Worm (Caenorhabditis elegans) whole organism, early embryonic: ENCODE data around the gene nhr-166.

Experiments used
- B0310.2 ChIP-seq: sonication (generic microtip); optimal IDR thresholded peaks from 2 replicates; lab custom pipeline; 2016; ENCODE audit warnings: mild to moderate bottlenecking, missing genetic modification characterization, missing compliant biosample characterization
- aly-1 ChIP-seq: sonication (generic microtip); optimal IDR thresholded peaks from 2 replicates; lab custom pipeline; 2016; ENCODE audit warnings: missing genetic modification characterization, missing compliant biosample characterization
- ama-1 ChIP-seq: fragments of 150-350 bp; optimal IDR thresholded peaks from 2 replicates; lab custom pipeline; 2014
- ceh-36 ChIP-seq: sonication (generic microtip); optimal IDR thresholded peaks from 2 replicates; lab custom pipeline; 2016; ENCODE audit warnings: missing genetic modification characterization, inconsistent platforms, missing compliant biosample characterization
- flt-1 ChIP-seq: fragments of 200-800 bp; sonication (Bioruptor generic); IDR thresholded peaks from 2 replicates; pipeline ENCODE4 v1.3.6; 2022; ENCODE audit warnings: missing genetic modification characterization, missing compliant biosample characterization
- hmbx-1 ChIP-seq: sonication (generic microtip); optimal IDR thresholded peaks from 2 replicates; lab custom pipeline; 2016; ENCODE audit warnings: mild to moderate bottlenecking, missing genetic modification characterization, missing compliant biosample characterization
- hnd-1 ChIP-seq: sonication (generic microtip); optimal IDR thresholded peaks from 2 replicates; lab custom pipeline; 2016; ENCODE audit warnings: missing genetic modification characterization, missing compliant biosample characterization
- scrt-1 ChIP-seq: fragments of 200-800 bp; sonication (Bioruptor generic); IDR thresholded peaks from 2 replicates; pipeline ENCODE4 v1.3.6; 2022; ENCODE audit warnings: missing genetic modification characterization, missing compliant biosample characterization
- tbx-37 ChIP-seq: fragments of 200-800 bp; sonication (Bioruptor generic); conservative IDR thresholded peaks from 2 replicates; pipeline ENCODE4 v1.3.6; 2022; ENCODE audit warnings: missing genetic modification reagents, missing genetic modification characterization, missing compliant biosample characterization

DNA sequence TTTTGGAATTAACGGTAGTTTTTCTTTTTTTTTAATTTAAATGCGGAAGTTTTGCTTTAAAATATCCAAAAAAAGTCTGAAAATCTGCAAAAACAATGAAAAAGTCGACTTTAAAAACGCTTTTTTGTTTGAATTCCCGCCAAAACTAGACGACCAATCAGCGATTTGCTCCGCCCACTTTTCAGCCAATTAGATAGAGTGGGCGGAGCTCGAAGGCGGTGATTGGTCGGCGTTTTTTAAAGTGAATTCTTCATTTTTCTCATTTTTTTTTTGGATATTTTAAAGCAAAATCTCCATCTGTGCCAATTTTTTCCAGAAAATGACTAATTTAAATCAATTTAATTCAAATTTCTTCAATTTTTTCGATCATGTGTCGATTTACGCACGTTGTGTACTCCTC, 51.2 kb downstream of the nhr-166 start:
- no peak for TF ChIP-seq ceh-36 (tag; lab: Kevin White, UChicago)
- no peak for TF ChIP-seq hnd-1 (tag; lab: Kevin White, UChicago)
- TF ChIP-seq B0310.2 (tag; lab: Kevin White, UChicago), result no peak
- TF ChIP-seq ama-1 (lab: Kevin White, UChicago), result no peak
- no peak for TF ChIP-seq scrt-1 (GFP tag; lab: Robert Waterston, UW)
- TF ChIP-seq tbx-37 (GFP tag; lab: Robert Waterston, UW), result no peak
- no peak for TF ChIP-seq aly-1 (tag; lab: Kevin White, UChicago)
- TF ChIP-seq flt-1 (GFP tag; lab: Robert Waterston, UW), result no peak
- no peak for TF ChIP-seq hmbx-1
